Worm (Caenorhabditis elegans) whole organism, L4/young adult: ENCODE data around the gene col-180.

Experiments used
- W03F9.2 ChIP-seq: fragments of 150-350 bp; optimal IDR thresholded peaks from 2 replicates; lab custom pipeline; 2014; ENCODE audit warnings: missing biosample characterization, missing genetic modification characterization
- dao-5 ChIP-seq: sonication (generic microtip); optimal IDR thresholded peaks from 2 replicates; lab custom pipeline; 2016; ENCODE audit warnings: missing genotype, missing genetic modification characterization, moderate library complexity, missing compliant biosample characterization
- him-1 ChIP-seq: sonication (generic microtip); optimal IDR thresholded peaks from 2 replicates; lab custom pipeline; 2016; ENCODE audit warnings: missing genotype, missing genetic modification reagents, missing genetic modification characterization, missing compliant biosample characterization

DNA sequence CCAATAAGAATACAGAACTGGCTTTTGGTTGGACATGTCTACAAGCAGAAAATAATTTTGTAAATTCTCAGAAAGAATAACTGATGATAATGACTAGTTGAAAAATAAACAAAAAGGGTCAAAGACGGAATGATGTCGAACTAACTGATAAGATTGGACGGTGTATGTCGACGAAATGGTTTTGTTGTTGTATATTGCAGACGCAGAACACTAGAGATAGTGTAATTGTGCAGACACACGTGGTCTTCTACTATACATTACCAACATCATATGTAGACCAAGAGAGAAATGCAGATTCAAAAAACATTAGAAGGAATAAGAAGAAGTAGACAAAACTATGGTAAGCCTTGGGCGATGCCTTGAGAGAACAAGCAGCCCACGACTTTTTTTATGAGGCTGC lies 15.7 kb upstream of the col-180 start, which contains the start of the genes gst-42 and D1053.2:
- TF ChIP-seq him-1 = no peak
- TF ChIP-seq W03F9.2 (tag; lab: Kevin White, UChicago) = peak; percentile 20
- no peak for TF ChIP-seq dao-5 (tag; lab: Kevin White, UChicago)
